Fruit fly (Drosophila melanogaster): Measurements from ENCODE around the gene Kap-alpha3.
A peak's percentile ranks its signal among the peaks of the same experiment; 100 is the strongest.

dm6 chr3R:9581089-9581520 lies 3.6 kb upstream of the Kap-alpha3 start, which contains the start of gene CG8301:
- TF ChIP-seq Lim3 (GFP tag; IDR thresholded peaks at IDR 0.05): no peak
- peak; percentile 22 for TF ChIP-seq D19A (tag; optimal IDR thresholded peaks at IDR 0.05)
- TF ChIP-seq so (GFP tag; IDR thresholded peaks at IDR 0.05): no peak
- TF ChIP-seq CG10543 (GFP tag; optimal IDR thresholded peaks at IDR 0.05): no peak
- no peak for TF ChIP-seq CG15479 (GFP tag; optimal IDR thresholded peaks at IDR 0.05)
- no peak for TF ChIP-seq jumu (GFP tag; optimal IDR thresholded peaks at IDR 0.05)
- no peak for TF ChIP-seq Fer2 (tag; optimal IDR thresholded peaks at IDR 0.05)
- no peak for TF ChIP-seq nerfin-2 (GFP tag; IDR thresholded peaks at IDR 0.05; ENCODE audit: partially characterized antibody)
- TF ChIP-seq Dbx (GFP tag; IDR thresholded peaks at IDR 0.05): peak; percentile 15; the same call in 1 of the 3 replicates
- no peak for TF ChIP-seq Ets65A (GFP tag)
- TF ChIP-seq da (GFP tag; optimal IDR thresholded peaks at IDR 0.05): no peak

All from whole organism, embryonic.